Worm (Caenorhabditis elegans) whole organism, midembryonic: ENCODE results near the gene spig-7.

Source experiments
- cog-1 ChIP-seq: sonication (generic microtip); optimal IDR thresholded peaks from 2 replicates; lab custom pipeline; 2016; ENCODE audit warnings: missing genetic modification characterization, missing compliant biosample characterization
- med-1 ChIP-seq: sonication (generic microtip); optimal IDR thresholded peaks from 2 replicates; lab custom pipeline; 2017; ENCODE audit warnings: missing genetic modification characterization, mild to moderate bottlenecking, missing compliant biosample characterization, antibody characterized with exemption, missing genetic modification reagents; ENCODE audit not compliant: insufficient read depth

DNA sequence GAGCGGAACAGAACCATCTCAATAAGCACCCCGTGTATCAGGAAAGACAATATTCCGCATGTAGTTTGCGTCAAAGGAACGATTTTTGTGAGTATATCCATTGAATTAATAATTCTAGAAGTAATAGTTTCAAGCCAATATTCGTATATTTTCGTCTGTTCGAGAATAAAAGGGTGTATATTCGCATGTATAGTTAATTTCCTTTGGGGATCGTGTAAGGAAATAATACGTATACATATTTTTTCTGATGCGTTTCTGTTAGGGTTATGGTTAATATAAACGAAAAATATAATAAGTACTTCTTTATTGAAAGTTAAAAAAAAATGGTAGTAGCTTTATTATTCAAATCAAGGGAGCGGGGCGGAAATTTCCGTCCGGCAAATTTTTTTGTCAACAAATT is 33.4 kb downstream of the spig-7 start, which contains the start of gene str-236:
- no peak for TF ChIP-seq med-1 (GFP tag; lab: Kevin White, UChicago)
- no peak for TF ChIP-seq cog-1 (tag; lab: Kevin White, UChicago)
